Fruit fly (Drosophila melanogaster) whole organism, embryonic: ENCODE results near the gene solo.

Experiments used
- B-H1 ChIP-seq: fragments of 200-800 bp; sonication (Bioruptor generic); IDR thresholded peaks from 3 replicates; pipeline ENCODE4 v1.3.6; 2022; ENCODE audit warnings: missing biosample characterization, missing genetic modification characterization
- C15 ChIP-seq: fragments of 200-800 bp; sonication (Bioruptor generic); IDR thresholded peaks from 3 replicates; pipeline ENCODE4 v1.3.6; 2022; ENCODE audit warnings: missing biosample characterization, missing genetic modification characterization
- CG10979 ChIP-seq: fragments of 200-800 bp; sonication (Bioruptor generic); optimal IDR thresholded peaks from 2 replicates; lab custom pipeline; 2018; ENCODE audit warnings: missing biosample characterization, mild to moderate bottlenecking, missing genetic modification characterization, moderate library complexity
- CG11456 ChIP-seq: fragments of 200-800 bp; sonication (Bioruptor generic); IDR thresholded peaks from 3 replicates; pipeline ENCODE4 v1.3.6; 2022; ENCODE audit warnings: missing biosample characterization, missing genetic modification characterization
- CG11560 ChIP-seq: fragments of 200-800 bp; sonication (Bioruptor generic); IDR thresholded peaks from 3 replicates; pipeline ENCODE4 v1.3.6; 2022; ENCODE audit warnings: missing biosample characterization, missing genetic modification characterization
- CG12104 ChIP-seq: fragments of 200-800 bp; sonication (Bioruptor generic); optimal IDR thresholded peaks from 3 replicates; lab custom pipeline; 2016; ENCODE audit warnings: missing biosample characterization, missing genetic modification characterization
- CG13287 ChIP-seq: fragments of 200-800 bp; sonication (Bioruptor generic); IDR thresholded peaks from 2 replicates; pipeline ENCODE4 v1.3.6; 2022; ENCODE audit warnings: missing biosample characterization, missing genetic modification characterization; ENCODE audit not compliant: partially characterized antibody
- CG13424 ChIP-seq: fragments of 200-800 bp; sonication (Bioruptor generic); optimal IDR thresholded peaks from 2 replicates; lab custom pipeline; 2019; ENCODE audit warnings: missing biosample characterization, mild to moderate bottlenecking, missing genetic modification characterization, moderate library complexity
- CG13624 ChIP-seq: fragments of 200-800 bp; sonication (Bioruptor generic); optimal IDR thresholded peaks from 2 replicates; lab custom pipeline; 2016; ENCODE audit warnings: missing biosample characterization, missing genetic modification characterization
- CG14014 ChIP-seq: fragments of 200-800 bp; sonication (Bioruptor generic); IDR thresholded peaks from 2 replicates; pipeline ENCODE4 v1.3.6; 2022; ENCODE audit warnings: missing biosample characterization, missing genetic modification characterization
- CG14710 ChIP-seq: fragments of 200-800 bp; sonication (Bioruptor generic); optimal IDR thresholded peaks from 3 replicates; lab custom pipeline; 2019; ENCODE audit warnings: missing biosample characterization, mild to moderate bottlenecking, missing genetic modification characterization, moderate library complexity
- CG1529 ChIP-seq: fragments of 200-800 bp; sonication (Bioruptor generic); optimal IDR thresholded peaks from 3 replicates; lab custom pipeline; 2018; ENCODE audit warnings: missing biosample characterization, missing genetic modification characterization
- CG17385 ChIP-seq: fragments of 200-800 bp; sonication (Bioruptor generic); optimal IDR thresholded peaks from 3 replicates; lab custom pipeline; 2018; ENCODE audit warnings: missing biosample characterization, mild to moderate bottlenecking, missing genetic modification characterization
- CG1792 ChIP-seq: fragments of 200-800 bp; sonication (Bioruptor generic); optimal IDR thresholded peaks from 2 replicates; lab custom pipeline; 2016; ENCODE audit warnings: missing biosample characterization, missing genetic modification characterization
- CG18599 ChIP-seq: fragments of 200-800 bp; sonication (Bioruptor generic); optimal IDR thresholded peaks from 3 replicates; lab custom pipeline; 2017; ENCODE audit warnings: missing biosample characterization, missing genetic modification characterization, mild to moderate bottlenecking, moderate library complexity, missing genetic modification reagents
- CG2678 ChIP-seq: fragments of 200-800 bp; sonication (Bioruptor generic); optimal IDR thresholded peaks from 3 replicates; lab custom pipeline; 2019; ENCODE audit warnings: missing biosample characterization, mild to moderate bottlenecking, missing genetic modification characterization, moderate library complexity
- CG31224 ChIP-seq: fragments of 200-800 bp; sonication (Bioruptor generic); IDR thresholded peaks from 2 replicates; pipeline ENCODE4 v1.3.6; 2022; ENCODE audit warnings: missing biosample characterization, missing genetic modification characterization
- CG32767 ChIP-seq: fragments of 200-800 bp; sonication (Bioruptor generic); IDR thresholded peaks from 2 replicates; pipeline ENCODE4 v1.3.6; 2022; ENCODE audit warnings: missing biosample characterization, missing genetic modification characterization
- CG34224 ChIP-seq: fragments of 200-800 bp; sonication (Bioruptor generic); IDR thresholded peaks from 3 replicates; pipeline ENCODE4 v1.3.6; 2022; ENCODE audit warnings: missing biosample characterization, missing genetic modification characterization; ENCODE audit not compliant: partially characterized antibody
- CG6175 ChIP-seq: fragments of 200-800 bp; sonication (Bioruptor generic); IDR thresholded peaks from 3 replicates; pipeline ENCODE4 v1.3.6; 2022; ENCODE audit warnings: missing biosample characterization, missing genetic modification characterization
- CG6689 ChIP-seq: fragments of 200-800 bp; sonication (Bioruptor generic); IDR thresholded peaks from 2 replicates; pipeline ENCODE4 v1.3.6; 2022; ENCODE audit warnings: missing biosample characterization, missing genetic modification characterization
- CG6765 ChIP-seq: fragments of 200-800 bp; sonication (Bioruptor generic); optimal IDR thresholded peaks from 3 replicates; lab custom pipeline; 2017; ENCODE audit warnings: missing biosample characterization, mild to moderate bottlenecking, missing genetic modification characterization
- CG7928 ChIP-seq: fragments of 200-800 bp; sonication (Bioruptor generic); optimal IDR thresholded peaks from 2 replicates; lab custom pipeline; 2017; ENCODE audit warnings: missing biosample characterization, mild to moderate bottlenecking, missing genetic modification characterization
- CG8089 ChIP-seq: fragments of 200-800 bp; sonication (Bioruptor generic); optimal IDR thresholded peaks from 3 replicates; lab custom pipeline; 2016; ENCODE audit warnings: missing biosample characterization, missing genetic modification characterization
- CG8478 ChIP-seq: fragments of >200 bp; optimal IDR thresholded peaks from 2 replicates; lab custom pipeline; 2018
- CG8924 ChIP-seq: fragments of 200-800 bp; optimal IDR thresholded peaks from 3 replicates; lab custom pipeline; 2019; ENCODE audit warnings: missing biosample characterization, mild to moderate bottlenecking, missing genetic modification characterization, moderate library complexity
- CG9215 ChIP-seq: fragments of 200-800 bp; sonication (Bioruptor generic); IDR thresholded peaks from 2 replicates; pipeline ENCODE4 v1.3.6; 2022; ENCODE audit warnings: missing biosample characterization, missing genetic modification characterization
- CG9727 ChIP-seq: fragments of 200-800 bp; sonication (Bioruptor generic); optimal IDR thresholded peaks from 3 replicates; lab custom pipeline; 2017; ENCODE audit warnings: missing biosample characterization, mild to moderate bottlenecking, missing genetic modification characterization
- Chrac-16 ChIP-seq: fragments of 200-800 bp; sonication (Bioruptor generic); optimal IDR thresholded peaks from 3 replicates; lab custom pipeline; 2016; ENCODE audit warnings: missing biosample characterization, missing genetic modification characterization
- D19B ChIP-seq: fragments of 200-800 bp; sonication (Bioruptor generic); optimal IDR thresholded peaks from 2 replicates; lab custom pipeline; 2017; ENCODE audit warnings: missing biosample characterization, mild to moderate bottlenecking, missing genetic modification characterization
- Doc2 ChIP-seq: fragments of 200-800 bp; sonication (Bioruptor generic); IDR thresholded peaks from 2 replicates; pipeline ENCODE4 v1.3.6; 2022; ENCODE audit warnings: missing biosample characterization, missing genetic modification characterization
- Hr78 ChIP-seq, 2 experiments: fragments of 200-800 bp in 1 of 2; fragments of >200 bp in 1 of 2; sonication (Bioruptor generic) in 1 of 2; optimal IDR thresholded peaks; 2 replicates each; lab custom pipeline; 2017 to 2019; ENCODE audit warnings: missing biosample characterization in 2 of 2, missing genetic modification characterization in 2 of 2, mild to moderate bottlenecking in 1 of 2, moderate library complexity in 1 of 2
- Mad ChIP-seq: fragments of 200-800 bp; sonication (Bioruptor generic); optimal IDR thresholded peaks from 2 replicates; lab custom pipeline; 2016; ENCODE audit warnings: missing biosample characterization, missing genetic modification characterization
- Meics ChIP-seq: fragments of 200-800 bp; sonication (Bioruptor generic); optimal IDR thresholded peaks from 2 replicates; lab custom pipeline; 2017; ENCODE audit warnings: missing biosample characterization, mild to moderate bottlenecking, missing genetic modification characterization
- Ssrp ChIP-seq: fragments of 200-800 bp; sonication (Bioruptor generic); optimal IDR thresholded peaks from 2 replicates; lab custom pipeline; 2018; ENCODE audit warnings: missing biosample characterization, mild to moderate bottlenecking, missing genetic modification characterization, moderate library complexity
- Usf ChIP-seq: fragments of 200-800 bp; sonication (Bioruptor generic); optimal IDR thresholded peaks from 2 replicates; lab custom pipeline; 2017; ENCODE audit warnings: missing genotype, missing biosample characterization, missing genetic modification characterization
- ara ChIP-seq: fragments of 200-800 bp; sonication (Bioruptor generic); IDR thresholded peaks from 2 replicates; pipeline ENCODE4 v1.3.6; 2022; ENCODE audit warnings: missing biosample characterization, missing genetic modification characterization
- ash1 ChIP-seq: fragments of 200-800 bp; sonication (Bioruptor generic); optimal IDR thresholded peaks from 2 replicates; lab custom pipeline; 2018; ENCODE audit warnings: missing biosample characterization, mild to moderate bottlenecking, missing genetic modification characterization
- bigmax ChIP-seq: fragments of 200-800 bp; sonication (Bioruptor generic); optimal IDR thresholded peaks from 2 replicates; lab custom pipeline; 2018; ENCODE audit warnings: missing biosample characterization, mild to moderate bottlenecking, missing genetic modification characterization
- cad ChIP-seq: fragments of >200 bp; optimal IDR thresholded peaks from 2 replicates; lab custom pipeline; 2017; ENCODE audit warnings: missing biosample characterization, missing genetic modification characterization
- cato ChIP-seq: fragments of 200-800 bp; sonication (Bioruptor generic); optimal IDR thresholded peaks from 2 replicates; lab custom pipeline; 2016; ENCODE audit warnings: missing biosample characterization, missing genetic modification characterization, borderline replicate concordance
- disco-r ChIP-seq: fragments of 200-800 bp; sonication (Bioruptor generic); optimal IDR thresholded peaks from 2 replicates; lab custom pipeline; 2016; ENCODE audit warnings: missing biosample characterization, missing genetic modification characterization
- h ChIP-seq: fragments of >200 bp; optimal IDR thresholded peaks from 2 replicates; lab custom pipeline; 2017
- jing ChIP-seq: fragments of 200-800 bp; sonication (Bioruptor generic); optimal IDR thresholded peaks from 2 replicates; lab custom pipeline; 2018; ENCODE audit warnings: missing biosample characterization, mild to moderate bottlenecking, missing genetic modification characterization
- kah ChIP-seq: fragments of 200-800 bp; sonication (Bioruptor generic); optimal IDR thresholded peaks from 2 replicates; lab custom pipeline; 2018; ENCODE audit warnings: missing biosample characterization, mild to moderate bottlenecking, missing genetic modification characterization
- ken ChIP-seq: fragments of 200-800 bp; sonication (Bioruptor generic); IDR thresholded peaks from 3 replicates; pipeline ENCODE4 v1.3.6; 2022; ENCODE audit warnings: missing biosample characterization, missing genetic modification characterization
- lab ChIP-seq: fragments of 200-800 bp; sonication (Bioruptor generic); optimal IDR thresholded peaks from 3 replicates; lab custom pipeline; 2017; ENCODE audit warnings: missing biosample characterization, missing genetic modification characterization, mild to moderate bottlenecking, moderate library complexity, missing genetic modification reagents
- salm ChIP-seq: fragments of 200-800 bp; sonication (Bioruptor generic); optimal IDR thresholded peaks from 2 replicates; lab custom pipeline; 2018; ENCODE audit warnings: missing biosample characterization, mild to moderate bottlenecking, missing genetic modification characterization
- shn ChIP-seq: fragments of 200-800 bp; sonication (Bioruptor generic); optimal IDR thresholded peaks from 3 replicates; lab custom pipeline; 2016; ENCODE audit warnings: missing biosample characterization, missing genetic modification characterization
- stwl ChIP-seq: fragments of 200-800 bp; sonication (Bioruptor generic); optimal IDR thresholded peaks from 3 replicates; lab custom pipeline; 2018; ENCODE audit warnings: missing biosample characterization, mild to moderate bottlenecking, missing genetic modification characterization, moderate library complexity
- tup ChIP-seq: fragments of 200-800 bp; sonication (Bioruptor generic); optimal IDR thresholded peaks from 2 replicates; lab custom pipeline; 2016; ENCODE audit warnings: missing biosample characterization, mild to moderate bottlenecking, missing genetic modification characterization, moderate library complexity
- vvl ChIP-seq: fragments of 200-800 bp; sonication (Bioruptor generic); IDR thresholded peaks from 2 replicates; pipeline ENCODE4 v1.3.6; 2022; ENCODE audit warnings: missing biosample characterization, missing genetic modification characterization

Gene solo

DNA sequence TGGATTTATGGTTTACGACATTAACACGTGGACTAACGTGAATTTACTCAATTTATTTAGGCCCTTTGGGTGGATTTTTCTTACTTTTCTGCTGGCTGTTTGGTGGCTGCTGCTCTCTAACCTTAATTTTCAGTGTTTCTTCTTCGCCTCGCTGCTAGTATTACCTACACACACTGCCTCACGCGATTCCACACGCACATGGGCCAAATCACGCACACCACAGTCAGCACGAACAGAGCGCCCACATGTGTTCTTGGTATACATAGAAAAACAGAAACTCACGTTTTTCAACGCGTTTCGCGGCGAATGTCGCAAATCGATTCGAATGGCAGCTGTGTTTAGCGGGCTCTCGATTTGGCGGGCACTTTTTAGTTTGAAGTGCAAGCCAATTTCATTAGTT is 6.4 kb downstream of the solo start (continued):
- TF ChIP-seq Ssrp (tag; lab: Kevin White, UChicago): no peak
- no peak for TF ChIP-seq vvl
- TF ChIP-seq CG6175: no peak
- TF ChIP-seq CG18599 (GFP tag; lab: Kevin White, UChicago): peak; percentile 58
- TF ChIP-seq CG8089 (GFP tag; lab: Kevin White, UChicago): no peak
- TF ChIP-seq ara (GFP tag; lab: Robert Waterston, UW): no peak
- TF ChIP-seq CG1792 (GFP tag; lab: Kevin White, UChicago): peak; percentile 25
- TF ChIP-seq CG9727 (GFP tag; lab: Kevin White, UChicago): no peak
- no peak for TF ChIP-seq tup (GFP tag; lab: Kevin White, UChicago)
- peak; percentile 63 for TF ChIP-seq ash1
- TF ChIP-seq jing (GFP tag; lab: Kevin White, UChicago): no peak
- peak; percentile 0 for TF ChIP-seq CG10979
- TF ChIP-seq CG11560 (tag; lab: Robert Waterston, UW): no peak
- no peak for TF ChIP-seq shn (GFP tag; lab: Kevin White, UChicago)
- TF ChIP-seq CG13424 (tag; lab: Kevin White, UChicago): peak; percentile 32
- TF ChIP-seq CG2678: no peak
- no peak for TF ChIP-seq CG12104 (GFP tag; lab: Kevin White, UChicago)
- TF ChIP-seq Mad: no peak
- TF ChIP-seq CG6765 (GFP tag; lab: Kevin White, UChicago): no peak
- TF ChIP-seq CG14710 (tag; lab: Kevin White, UChicago): peak; percentile 85
- TF ChIP-seq CG6689 (GFP tag; lab: Robert Waterston, UW): no peak
- no peak for TF ChIP-seq h
- peak; percentile 84 for TF ChIP-seq CG17385
- TF ChIP-seq Doc2: no peak
- TF ChIP-seq C15 (GFP tag; lab: Robert Waterston, UW): no peak
- TF ChIP-seq CG13624 (GFP tag; lab: Kevin White, UChicago): peak; percentile 44
- TF ChIP-seq ken (GFP tag; lab: Robert Waterston, UW): no peak
- TF ChIP-seq stwl: peak; percentile 82
- no peak; the same call in 1 of the 2 replicates for TF ChIP-seq CG14014 (GFP tag; lab: Robert Waterston, UW)
- no peak for TF ChIP-seq cato
- TF ChIP-seq Chrac-16 (GFP tag; lab: Kevin White, UChicago): peak; percentile 19
- TF ChIP-seq lab (GFP tag; lab: Kevin White, UChicago): peak; percentile 76
- TF ChIP-seq cad (GFP tag; lab: Kevin White, UChicago): no peak
- TF ChIP-seq CG1529 (GFP tag; lab: Kevin White, UChicago): no peak
- no peak for TF ChIP-seq Hr78 (GFP tag; optimal IDR thresholded peaks at IDR 0.05; lab: Kevin White, UChicago)
- peak; percentile 99 for TF ChIP-seq bigmax (GFP tag; lab: Kevin White, UChicago)
- peak; percentile 52 for TF ChIP-seq CG7928 (GFP tag; lab: Kevin White, UChicago)
- no peak for TF ChIP-seq D19B (GFP tag; lab: Kevin White, UChicago)
- peak; percentile 62 for TF ChIP-seq CG8924 (tag; lab: Kevin White, UChicago)
- peak; percentile 78 for TF ChIP-seq CG34224 (GFP tag; lab: Robert Waterston, UW)
- peak; percentile 90 for TF ChIP-seq CG13287
- no peak for TF ChIP-seq salm (tag; lab: Kevin White, UChicago)
- TF ChIP-seq CG8478 (lab: Kevin White, UChicago): peak; percentile 68
- TF ChIP-seq disco-r (GFP tag; lab: Kevin White, UChicago): peak; percentile 7
- peak; percentile 100 for TF ChIP-seq CG32767
- no peak; the same call in 2 of the 3 replicates for TF ChIP-seq B-H1 (GFP tag; lab: Robert Waterston, UW)
- TF ChIP-seq CG11456: no peak; the same call in 2 of the 3 replicates
- TF ChIP-seq kah: peak; percentile 71
- peak; percentile 8 for TF ChIP-seq Meics (GFP tag; lab: Kevin White, UChicago)
- no peak for TF ChIP-seq CG31224 (GFP tag; lab: Robert Waterston, UW)
- TF ChIP-seq Usf: peak; percentile 42
- TF ChIP-seq CG9215 (GFP tag; lab: Robert Waterston, UW): no peak
